Fruit fly (Drosophila melanogaster) whole organism, adult: ENCODE measurements around the gene CG10600.

ENCODE experiments used
- CG12768 ChIP-seq: fragments of 200-800 bp; sonication (Bioruptor generic); optimal IDR thresholded peaks from 2 replicates; lab custom pipeline; 2017; ENCODE audit warnings: missing biosample characterization, missing genetic modification characterization, mild to moderate bottlenecking, moderate library complexity, missing genetic modification reagents
- CG14711 ChIP-seq: fragments of 200-800 bp; sonication (Bioruptor generic); optimal IDR thresholded peaks from 2 replicates; lab custom pipeline; 2018; ENCODE audit warnings: missing biosample characterization, mild to moderate bottlenecking, missing genetic modification characterization, moderate library complexity
- CG7045 ChIP-seq: fragments of 200-800 bp; sonication (Bioruptor generic); optimal IDR thresholded peaks from 2 replicates; lab custom pipeline; 2017; ENCODE audit warnings: missing biosample characterization, mild to moderate bottlenecking, missing genetic modification characterization
- Clk ChIP-seq: fragments of 200-800 bp; sonication (Bioruptor generic); optimal IDR thresholded peaks from 2 replicates; lab custom pipeline; 2017; ENCODE audit warnings: missing biosample characterization, missing genetic modification characterization
- ovo ChIP-seq: fragments of 200-800 bp; sonication (Bioruptor generic); optimal IDR thresholded peaks from 2 replicates; lab custom pipeline; 2016; ENCODE audit warnings: missing biosample characterization, missing genetic modification characterization

dm6 chr2L:18796446-18796845, 43.0 kb downstream of the CG10600 start:
- TF ChIP-seq Clk (GFP tag; lab: Kevin White, UChicago) (no peak), CG14711 (tag; lab: Kevin White, UChicago) (no peak), CG12768 (GFP tag; lab: Kevin White, UChicago) (no peak), CG7045 (GFP tag; lab: Kevin White, UChicago) (no peak), ovo (GFP tag; lab: Kevin White, UChicago) (no peak)
